Fruit fly (Drosophila melanogaster): ENCODE results near the gene rb.

rb gene

DNA sequence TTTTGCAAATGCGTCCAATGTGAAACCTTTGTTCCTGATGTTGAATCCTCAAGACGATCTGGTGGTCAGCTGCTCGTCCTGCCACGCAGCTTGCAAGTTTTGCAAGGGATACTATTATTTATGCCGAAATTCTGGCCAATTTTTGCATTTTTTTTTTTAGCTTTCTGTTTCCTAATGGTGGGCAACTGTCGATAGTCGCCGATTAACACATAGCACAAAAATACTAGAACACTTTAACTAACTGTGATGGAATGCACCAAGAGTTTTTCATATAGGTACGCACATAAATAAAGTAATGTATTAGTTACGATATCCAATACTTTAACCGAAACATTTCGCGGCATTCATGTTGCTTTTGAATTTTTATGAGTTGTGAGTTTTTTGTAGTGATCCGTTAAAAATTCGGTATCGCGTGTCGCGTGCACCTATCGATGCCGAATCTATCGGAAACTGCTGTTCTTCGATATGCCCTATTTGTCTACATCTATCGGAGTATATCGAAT lies at the start of gene rb, which contains the start of gene CHOp24:
TSS of gene rb (minus strand) at position 197 of the 503 bp plus-strand sequence.
TSS of gene CHOp24 (plus strand) at position 479 of the 503 bp plus-strand sequence.
- TF ChIP-seq EcR (GFP tag; optimal IDR thresholded peaks at IDR 0.05) = no peak
- TF ChIP-seq pan (optimal IDR thresholded peaks at IDR 0.05) = no peak
- no peak for TF ChIP-seq psq (optimal IDR thresholded peaks at IDR 0.05)
- no peak for TF ChIP-seq CG8478 (optimal IDR thresholded peaks at IDR 0.05)
- TF ChIP-seq usp (GFP tag; optimal IDR thresholded peaks at IDR 0.05) = no peak
- TF ChIP-seq Dll (optimal IDR thresholded peaks at IDR 0.05) = no peak

DNA sequence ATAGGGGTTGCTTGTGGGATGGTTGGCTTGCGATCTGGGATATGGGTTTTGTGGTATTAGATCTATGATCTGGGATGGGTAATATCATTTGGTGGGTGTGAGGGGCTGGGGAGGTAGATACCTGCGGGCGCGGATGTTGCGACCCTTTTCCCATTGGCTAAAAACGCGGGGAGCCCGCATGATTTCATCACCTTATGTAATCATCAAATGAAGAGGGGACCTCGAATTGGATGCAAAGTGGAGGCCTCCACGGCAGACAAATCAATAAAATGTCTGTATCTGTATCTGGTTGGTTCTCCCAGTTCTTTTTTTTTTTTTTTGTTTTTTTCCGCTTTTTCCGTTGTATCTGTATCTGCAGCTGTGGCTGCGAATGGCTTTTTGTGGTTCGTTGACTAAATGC lies 48.6 kb upstream of the rb start:
- TF ChIP-seq EcR (GFP tag; optimal IDR thresholded peaks at IDR 0.05) (no peak), CG8478 (optimal IDR thresholded peaks at IDR 0.05) (no peak), psq (optimal IDR thresholded peaks at IDR 0.05) (no peak), Dll (optimal IDR thresholded peaks at IDR 0.05) (no peak), usp (GFP tag; optimal IDR thresholded peaks at IDR 0.05) (no peak)

- TF ChIP-seq psq (optimal IDR thresholded peaks at IDR 0.05) (no peak), pan (optimal IDR thresholded peaks at IDR 0.05) (no peak), EcR (GFP tag; optimal IDR thresholded peaks at IDR 0.05) (no peak), usp (GFP tag; optimal IDR thresholded peaks at IDR 0.05) (no peak), CG8478 (optimal IDR thresholded peaks at IDR 0.05) (no peak), Dll (optimal IDR thresholded peaks at IDR 0.05) (no peak)
These were observed 47.2 kb upstream of the rb start for dm6 chrX:4587584-4587983.

- TF ChIP-seq pan (optimal IDR thresholded peaks at IDR 0.05) (no peak), psq (optimal IDR thresholded peaks at IDR 0.05) (no peak), CG8478 (optimal IDR thresholded peaks at IDR 0.05) (no peak), Dll (optimal IDR thresholded peaks at IDR 0.05) (no peak), usp (GFP tag; optimal IDR thresholded peaks at IDR 0.05) (no peak), EcR (GFP tag; optimal IDR thresholded peaks at IDR 0.05) (no peak)
These were observed 42.0 kb upstream of the rb start for dm6 chrX:4582422-4582821.

DNA sequence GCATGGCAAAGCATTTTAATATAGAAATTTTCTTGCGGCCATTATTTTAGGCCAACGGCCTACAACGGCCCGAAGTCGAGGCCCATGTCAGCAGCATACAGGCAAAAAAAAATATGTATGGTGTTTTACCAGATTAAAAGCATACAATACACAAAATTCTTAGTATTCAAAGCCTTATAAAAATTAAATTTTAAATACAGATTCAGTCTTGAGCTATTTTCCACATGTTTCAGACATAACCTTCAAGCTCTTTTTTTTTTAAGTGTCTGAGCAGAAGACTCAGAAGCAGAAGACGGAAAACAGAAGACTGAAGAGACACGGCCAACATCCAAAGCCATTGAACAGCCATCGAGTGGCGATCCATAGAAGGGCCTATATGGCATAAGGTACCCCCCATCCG lies 41.3 kb upstream of the rb start:
- TF ChIP-seq EcR (GFP tag; optimal IDR thresholded peaks at IDR 0.05) (no peak), pan (optimal IDR thresholded peaks at IDR 0.05) (no peak), psq (optimal IDR thresholded peaks at IDR 0.05) (no peak), usp (GFP tag; optimal IDR thresholded peaks at IDR 0.05) (no peak), CG8478 (optimal IDR thresholded peaks at IDR 0.05) (no peak), Dll (optimal IDR thresholded peaks at IDR 0.05) (no peak)

DNA sequence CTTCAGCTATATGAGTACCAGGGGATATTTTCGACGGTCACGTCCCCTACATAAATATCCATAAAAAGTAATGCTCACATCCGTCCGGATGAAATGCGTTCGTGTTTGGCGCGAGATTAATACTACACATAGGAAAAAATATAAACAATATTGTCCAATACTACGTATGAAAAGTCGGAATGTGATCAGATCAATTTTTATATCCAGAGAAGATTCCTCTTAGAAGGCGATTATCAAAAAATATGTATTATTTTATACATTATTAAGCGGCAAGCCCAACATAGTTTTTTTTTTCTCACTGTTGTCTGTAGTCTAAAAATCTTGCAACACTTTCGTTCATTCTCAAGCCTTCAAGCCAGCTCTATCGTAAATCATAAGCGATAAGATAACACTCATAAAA lies 33.5 kb upstream of the rb start:
- TF ChIP-seq EcR (GFP tag; optimal IDR thresholded peaks at IDR 0.05) (no peak), usp (GFP tag; optimal IDR thresholded peaks at IDR 0.05) (no peak), CG8478 (optimal IDR thresholded peaks at IDR 0.05) (no peak)

DNA sequence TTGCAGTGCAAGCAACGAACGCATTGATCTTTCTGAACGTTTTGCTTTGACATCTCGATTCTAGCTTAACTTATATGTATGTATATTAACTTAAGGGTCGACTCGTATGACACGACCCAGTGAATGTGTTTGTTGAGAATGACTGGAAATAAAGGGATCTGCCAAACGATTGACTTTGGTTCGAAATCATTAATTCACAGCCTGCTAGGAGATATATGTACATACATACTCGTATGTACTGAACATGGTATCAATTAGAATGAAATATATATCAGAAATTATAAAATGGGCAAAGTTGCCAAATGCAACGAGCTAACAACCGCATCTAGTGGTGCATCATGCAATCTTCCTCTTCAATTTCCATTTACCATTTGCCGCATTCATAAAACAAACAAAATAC lies 31.4 kb upstream of the rb start, which contains the start of gene CG12684:
TSS of gene CG12684 (minus strand) at position 101 of the 400 bp plus-strand sequence.
- no peak for TF ChIP-seq Dll (optimal IDR thresholded peaks at IDR 0.05)
- TF ChIP-seq CG8478 (optimal IDR thresholded peaks at IDR 0.05) = no peak
- TF ChIP-seq psq (optimal IDR thresholded peaks at IDR 0.05) = no peak
- no peak for TF ChIP-seq usp (GFP tag; optimal IDR thresholded peaks at IDR 0.05)
- no peak for TF ChIP-seq EcR (GFP tag; optimal IDR thresholded peaks at IDR 0.05)

DNA sequence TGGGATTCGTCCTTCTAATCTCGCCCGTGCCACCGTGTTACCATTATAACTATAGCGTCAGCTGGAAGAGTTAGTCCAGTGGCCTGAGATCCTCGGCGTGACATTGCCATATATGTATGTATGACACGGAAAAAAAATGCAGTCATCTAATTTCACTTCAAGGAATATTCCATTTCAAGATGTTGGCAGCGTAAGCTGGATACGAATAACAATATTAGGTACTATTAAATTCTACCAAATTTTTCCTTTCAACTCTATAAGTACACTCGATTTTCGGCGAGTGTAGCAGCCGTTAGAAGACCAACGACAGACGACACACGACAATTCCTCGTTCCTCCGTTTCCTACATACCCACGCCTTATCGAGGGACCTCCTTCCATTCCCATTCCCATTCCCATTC lies 24.5 kb upstream of the rb start:
- TF ChIP-seq CG8478 (optimal IDR thresholded peaks at IDR 0.05) (no peak), EcR (GFP tag; optimal IDR thresholded peaks at IDR 0.05) (no peak), Dll (optimal IDR thresholded peaks at IDR 0.05) (no peak), usp (GFP tag; optimal IDR thresholded peaks at IDR 0.05) (no peak), psq (optimal IDR thresholded peaks at IDR 0.05) (no peak), pan (optimal IDR thresholded peaks at IDR 0.05) (no peak)

dm6 chrX:4563980-4564379 lies 23.6 kb upstream of the rb start:
- TF ChIP-seq EcR (GFP tag; optimal IDR thresholded peaks at IDR 0.05) (no peak), usp (GFP tag; optimal IDR thresholded peaks at IDR 0.05) (no peak), CG8478 (optimal IDR thresholded peaks at IDR 0.05) (no peak)

DNA sequence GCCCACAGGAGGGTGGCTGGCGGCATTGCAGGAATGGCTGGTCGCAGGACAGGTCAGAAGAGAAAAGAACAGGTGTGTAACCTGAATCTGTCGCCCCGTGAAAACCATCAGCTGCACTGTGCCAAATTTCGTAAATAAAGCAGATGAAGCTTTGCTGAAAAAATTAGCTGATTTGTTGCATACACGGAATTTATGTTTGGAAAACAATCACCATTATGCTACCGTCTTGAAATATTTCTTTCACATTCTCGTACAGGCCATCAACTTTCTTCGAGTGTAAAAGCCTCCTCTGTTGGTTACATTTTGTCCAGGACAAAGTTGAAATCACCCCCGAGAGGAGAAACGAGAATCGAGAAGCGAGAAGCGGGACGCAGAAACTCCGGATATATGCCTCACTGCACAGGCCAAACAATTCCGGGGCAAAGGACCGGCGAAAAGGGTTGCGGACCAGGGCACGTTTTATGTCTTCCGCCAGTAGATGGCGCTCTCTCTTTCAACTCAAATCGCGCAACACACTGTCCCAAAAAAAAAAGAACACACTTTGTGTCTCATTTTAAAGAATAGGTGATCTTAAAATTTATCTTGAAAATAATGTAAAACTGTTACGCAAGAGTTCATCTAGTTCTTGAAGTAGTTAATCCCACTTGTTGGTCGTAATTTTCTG lies 19.9 kb upstream of the rb start:
- TF ChIP-seq pan (optimal IDR thresholded peaks at IDR 0.05) = no peak
- TF ChIP-seq EcR (GFP tag; optimal IDR thresholded peaks at IDR 0.05) = no peak
- no peak for TF ChIP-seq usp (GFP tag; optimal IDR thresholded peaks at IDR 0.05)
- TF ChIP-seq CG8478 (optimal IDR thresholded peaks at IDR 0.05) = no peak
- no peak for TF ChIP-seq psq (optimal IDR thresholded peaks at IDR 0.05)
- no peak for TF ChIP-seq Dll (optimal IDR thresholded peaks at IDR 0.05)

DNA sequence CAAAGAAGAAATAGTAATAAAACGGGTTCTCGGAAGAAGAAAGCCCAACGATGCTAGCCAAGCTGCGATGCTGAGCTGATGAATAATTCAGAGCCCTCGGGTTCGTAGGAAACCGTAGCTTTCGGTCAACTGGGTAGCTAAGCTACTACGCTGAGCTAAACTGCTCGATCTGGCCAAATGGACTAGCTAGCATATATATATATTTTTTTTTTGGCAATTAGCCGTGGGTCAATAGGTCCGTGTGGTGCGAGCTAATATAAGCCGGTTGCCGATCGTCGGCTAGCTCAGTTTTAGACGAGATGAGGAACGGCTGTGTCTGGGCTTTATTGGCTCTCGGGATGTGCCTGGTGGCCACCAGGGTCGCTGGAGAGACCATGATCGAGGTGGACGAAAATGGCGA lies 17.3 kb upstream of the rb start, which contains the start of gene CG3546:
TSS of gene CG3546 (plus strand) at position 301 of the 400 bp plus-strand sequence.
- no peak for TF ChIP-seq CG8478 (optimal IDR thresholded peaks at IDR 0.05)
- no peak for TF ChIP-seq pan (optimal IDR thresholded peaks at IDR 0.05)
- TF ChIP-seq usp (GFP tag; optimal IDR thresholded peaks at IDR 0.05) = no peak
- no peak for TF ChIP-seq Dll (optimal IDR thresholded peaks at IDR 0.05)
- no peak for TF ChIP-seq EcR (GFP tag; optimal IDR thresholded peaks at IDR 0.05)
- no peak for TF ChIP-seq psq (optimal IDR thresholded peaks at IDR 0.05)

DNA sequence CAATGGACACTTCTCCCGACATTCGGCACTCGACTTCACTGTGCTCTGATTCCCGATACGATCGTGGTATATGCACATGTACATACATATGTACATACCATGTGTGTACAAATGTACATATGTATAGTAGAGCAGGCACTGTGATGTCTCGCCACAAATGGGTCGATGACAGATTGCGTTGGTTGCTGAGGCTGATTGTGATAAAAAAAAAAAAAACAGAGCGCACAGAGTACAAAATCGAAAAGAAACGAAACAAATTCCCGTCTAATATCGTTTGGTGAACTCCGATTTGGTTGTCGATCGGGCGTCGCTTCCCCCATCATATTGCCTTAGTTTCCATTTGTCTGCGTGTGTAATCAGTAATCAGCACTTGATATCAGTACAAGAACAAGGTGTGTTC lies 15.4 kb upstream of the rb start:
- TF ChIP-seq Dll (optimal IDR thresholded peaks at IDR 0.05) (no peak), CG8478 (optimal IDR thresholded peaks at IDR 0.05) (no peak), usp (GFP tag; optimal IDR thresholded peaks at IDR 0.05) (no peak), psq (optimal IDR thresholded peaks at IDR 0.05) (no peak), EcR (GFP tag; optimal IDR thresholded peaks at IDR 0.05) (no peak), pan (optimal IDR thresholded peaks at IDR 0.05) (no peak)

dm6 chrX:4554718-4555117 lies 14.3 kb upstream of the rb start:
- TF ChIP-seq Dll (optimal IDR thresholded peaks at IDR 0.05) (no peak), usp (GFP tag; optimal IDR thresholded peaks at IDR 0.05) (no peak), CG8478 (optimal IDR thresholded peaks at IDR 0.05) (no peak), EcR (GFP tag; optimal IDR thresholded peaks at IDR 0.05) (no peak), psq (optimal IDR thresholded peaks at IDR 0.05) (no peak), pan (optimal IDR thresholded peaks at IDR 0.05) (no peak)
